Worm (Caenorhabditis elegans): ENCODE measurements around the gene C16B8.2.

ce11 chrX:3918182-3918581 is 48.0 kb downstream of the C16B8.2 start:
- TF ChIP-seq lsl-1 (GFP tag; optimal IDR thresholded peaks at IDR 0.05) (no peak), B0019.2 (GFP tag; conservative IDR thresholded peaks at IDR 0.05) (no peak), ztf-3 (GFP tag; optimal IDR thresholded peaks at IDR 0.05) (no peak), rpc-1 (optimal IDR thresholded peaks at IDR 0.05) (no peak), rpc-1 (tag; optimal IDR thresholded peaks at IDR 0.05) (no peak), bed-2 (GFP tag; IDR thresholded peaks at IDR 0.05) (no peak), ekl-4 (GFP tag; IDR thresholded peaks at IDR 0.05) (no peak), ccch-3 (GFP tag; optimal IDR thresholded peaks at IDR 0.05) (no peak), dox-1 (GFP tag; IDR thresholded peaks at IDR 0.05) (no peak), F33H1.4 (GFP tag; IDR thresholded peaks at IDR 0.05) (no peak), sea-2 (GFP tag; IDR thresholded peaks at IDR 0.05) (no peak), madf-8 (GFP tag; conservative IDR thresholded peaks at IDR 0.05) (no peak), mel-28 (tag; optimal IDR thresholded peaks at IDR 0.05; ENCODE audit: borderline replicate concordance) (no peak), zim-3 (tag; optimal IDR thresholded peaks at IDR 0.05) (no peak)

Data from whole organism, young adult.